Worm (Caenorhabditis elegans): ENCODE data around the gene col-101.

ce11 chrIV:373963-374362 is 47.1 kb upstream of the col-101 start:
- no peak for TF ChIP-seq ztf-23 (GFP tag; IDR thresholded peaks at IDR 0.05)
- no peak for TF ChIP-seq flt-1 (GFP tag; IDR thresholded peaks at IDR 0.05)
- TF ChIP-seq ztf-29 (GFP tag; IDR thresholded peaks at IDR 0.05): no peak
